In genomic region chr3L:11336094-11336756, dm6 we compare ENCODE assay signal across 4 fruit fly cellular contexts.
TF ChIP-seq lines count a peak whose summit lies in the region.

No protein-coding gene starts in this region.

- no peak for TF ChIP-seq CTCF in whole organism, embryonic (GFP tag; optimal IDR thresholded peaks at IDR 0.05; lab: Kevin White, UChicago)

TF ChIP-seq in whole organism, embryonic, 481 proteins besides CTCF, POLR2A, EP300 and RAD21 (continues in another document):
- TF ChIP-seq wek (GFP tag; optimal IDR thresholded peaks at IDR 0.05; lab: Kevin White, UChicago) = no peak
- 0 out of 3 replicates have a peak, but pooled peaks have one; percentile 17 for TF ChIP-seq so (GFP tag; IDR thresholded peaks at IDR 0.05; lab: Robert Waterston, UW)
- TF ChIP-seq Vsx1 (GFP tag; optimal IDR thresholded peaks at IDR 0.05; lab: Kevin White, UChicago) = peak; percentile 2
- no peak for TF ChIP-seq jigr1 (GFP tag; IDR thresholded peaks at IDR 0.05; lab: Robert Waterston, UW)
- no peak for TF ChIP-seq CG8944 (GFP tag; optimal IDR thresholded peaks at IDR 0.05; lab: Kevin White, UChicago)
- TF ChIP-seq B-H1 (GFP tag; IDR thresholded peaks at IDR 0.05; lab: Robert Waterston, UW) = no peak; the same call in 2 of the 3 replicates
- no peak for TF ChIP-seq CG6791 (GFP tag; IDR thresholded peaks at IDR 0.05; lab: Robert Waterston, UW; ENCODE audit: partially characterized antibody)
- no peak for TF ChIP-seq CG1832 (GFP tag; optimal IDR thresholded peaks at IDR 0.05; lab: Kevin White, UChicago)
- TF ChIP-seq gfzf (GFP tag; optimal IDR thresholded peaks at IDR 0.05; lab: Kevin White, UChicago) = no peak
- peak; percentile 37 for TF ChIP-seq Blimp-1 (GFP tag; optimal IDR thresholded peaks at IDR 0.05; lab: Kevin White, UChicago)
- no peak for TF ChIP-seq CG12744 (GFP tag; optimal IDR thresholded peaks at IDR 0.05; lab: Kevin White, UChicago)
- 0 out of 2 replicates have a peak, but pooled peaks have one; percentile 15 for TF ChIP-seq CG14667 (GFP tag; IDR thresholded peaks at IDR 0.05; lab: Robert Waterston, UW)
- no peak for TF ChIP-seq ci (GFP tag; IDR thresholded peaks at IDR 0.05; lab: Robert Waterston, UW)
- no peak for TF ChIP-seq Opbp (GFP tag; IDR thresholded peaks at IDR 0.05; lab: Robert Waterston, UW; ENCODE audit: partially characterized antibody)
- TF ChIP-seq zf30C (GFP tag; optimal IDR thresholded peaks at IDR 0.05; lab: Kevin White, UChicago) = no peak
- no peak for TF ChIP-seq kni (GFP tag; optimal IDR thresholded peaks at IDR 0.05; lab: Kevin White, UChicago)
- peak; percentile 3 for TF ChIP-seq CG3281 (GFP tag; optimal IDR thresholded peaks at IDR 0.05; lab: Kevin White, UChicago)
- TF ChIP-seq sisA (GFP tag; IDR thresholded peaks at IDR 0.05; lab: Robert Waterston, UW) = peak; percentile 56
- peak; percentile 32 for TF ChIP-seq HHEX (GFP tag; optimal IDR thresholded peaks at IDR 0.05; lab: Kevin White, UChicago)
- TF ChIP-seq grau (tag; optimal IDR thresholded peaks at IDR 0.05; lab: Kevin White, UChicago) = peak; percentile 49
- TF ChIP-seq Fer1 (GFP tag; optimal IDR thresholded peaks at IDR 0.05; lab: Kevin White, UChicago) = peak; percentile 38
- peak; percentile 57 for TF ChIP-seq Xbp1 (GFP tag; optimal IDR thresholded peaks at IDR 0.05; lab: Kevin White, UChicago)

TF ChIP-seq in whole organism, prepupa, 60 proteins besides CTCF, POLR2A, EP300 and RAD21 (continues in another document):
- TF ChIP-seq CG4318 (GFP tag; optimal IDR thresholded peaks at IDR 0.05; lab: Kevin White, UChicago) (no peak), Sox102F (GFP tag; optimal IDR thresholded peaks at IDR 0.05; lab: Kevin White, UChicago) (peak; percentile 59), CG10669 (GFP tag; optimal IDR thresholded peaks at IDR 0.05; lab: Kevin White, UChicago) (no peak), CG8319 (GFP tag; optimal IDR thresholded peaks at IDR 0.05; lab: Kevin White, UChicago) (no peak), Eip78C (GFP tag; lab: Kevin White, UChicago) (peak; percentile 78), CG16779 (tag; optimal IDR thresholded peaks at IDR 0.05; lab: Kevin White, UChicago) (no peak), CG11762 (GFP tag; optimal IDR thresholded peaks at IDR 0.05; lab: Kevin White, UChicago; ENCODE audit: insufficient read depth) (no peak), Hr38 (GFP tag; optimal IDR thresholded peaks at IDR 0.05; lab: Kevin White, UChicago) (no peak), CG3032 (tag; optimal IDR thresholded peaks at IDR 0.05; lab: Kevin White, UChicago) (no peak), vri (GFP tag; optimal IDR thresholded peaks at IDR 0.05; lab: Kevin White, UChicago) (peak; percentile 29), CG11294 (GFP tag; IDR thresholded peaks at IDR 0.05; lab: Robert Waterston, UW) (no peak), CG8119 (GFP tag; IDR thresholded peaks at IDR 0.05; lab: Robert Waterston, UW) (peak; percentile 38; the same call in 1 of the 3 replicates), salr (GFP tag; optimal IDR thresholded peaks at IDR 0.05; lab: Kevin White, UChicago) (no peak), net (GFP tag; optimal IDR thresholded peaks at IDR 0.05; lab: Kevin White, UChicago) (no peak), ss (GFP tag; optimal IDR thresholded peaks at IDR 0.05; lab: Kevin White, UChicago) (no peak), lz (GFP tag; optimal IDR thresholded peaks at IDR 0.05; lab: Kevin White, UChicago) (peak; percentile 56), CG7368 (GFP tag; optimal IDR thresholded peaks at IDR 0.05; lab: Kevin White, UChicago) (no peak), fd85E (GFP tag; optimal IDR thresholded peaks at IDR 0.05; lab: Kevin White, UChicago) (no peak), CG8632 (GFP tag; optimal IDR thresholded peaks at IDR 0.05; lab: Kevin White, UChicago) (peak; percentile 11), dsx (GFP tag; optimal IDR thresholded peaks at IDR 0.05; lab: Kevin White, UChicago; ENCODE audit: poor library complexity, severe bottlenecking) (no peak), Lpt (GFP tag; optimal IDR thresholded peaks at IDR 0.05; lab: Kevin White, UChicago) (no peak), esn (GFP tag; optimal IDR thresholded peaks at IDR 0.05; lab: Kevin White, UChicago) (peak; percentile 70), cyc (GFP tag; optimal IDR thresholded peaks at IDR 0.05; lab: Kevin White, UChicago) (peak; percentile 29), achi (GFP tag; optimal IDR thresholded peaks at IDR 0.05; lab: Kevin White, UChicago) (peak; percentile 22)

TF ChIP-seq in whole organism, pupa, 21 proteins besides CTCF, POLR2A, EP300 and RAD21:
- TF ChIP-seq CG4496 (GFP tag; IDR thresholded peaks at IDR 0.05; lab: Robert Waterston, UW) (peak; percentile 15; the same call in 1 of the 3 replicates), Snoo (tag; optimal IDR thresholded peaks at IDR 0.05; lab: Kevin White, UChicago) (peak; percentile 48), CG9948 (tag; optimal IDR thresholded peaks at IDR 0.05; lab: Kevin White, UChicago) (no peak), CG14655 (GFP tag; optimal IDR thresholded peaks at IDR 0.05; lab: Kevin White, UChicago) (peak; percentile 10)

TF ChIP-seq in whole organism, wandering third instar larva, 38 proteins besides CTCF, POLR2A, EP300 and RAD21:
- TF ChIP-seq Dfd (GFP tag; optimal IDR thresholded peaks at IDR 0.05; lab: Kevin White, UChicago) = no peak
- peak; percentile 7 for TF ChIP-seq br (GFP tag; optimal IDR thresholded peaks at IDR 0.05; lab: Kevin White, UChicago)
- no peak for TF ChIP-seq Vsx2 (GFP tag; optimal IDR thresholded peaks at IDR 0.05; lab: Kevin White, UChicago; ENCODE audit: partially characterized antibody)
- no peak for TF ChIP-seq GATAd (GFP tag; optimal IDR thresholded peaks at IDR 0.05; lab: Kevin White, UChicago)
- TF ChIP-seq HLH106 (tag; optimal IDR thresholded peaks at IDR 0.05; lab: Kevin White, UChicago) = peak; percentile 42
- peak; percentile 49 for TF ChIP-seq fru (GFP tag; optimal IDR thresholded peaks at IDR 0.05; lab: Kevin White, UChicago)
- TF ChIP-seq Sp1 (GFP tag; optimal IDR thresholded peaks at IDR 0.05; lab: Kevin White, UChicago) = peak; percentile 54
- no peak for TF ChIP-seq dsf (GFP tag; optimal IDR thresholded peaks at IDR 0.05; lab: Kevin White, UChicago; ENCODE audit: borderline replicate concordance)
- no peak for TF ChIP-seq Hr78 (GFP tag; optimal IDR thresholded peaks at IDR 0.05; lab: Kevin White, UChicago)
- no peak for TF ChIP-seq Mio (GFP tag; optimal IDR thresholded peaks at IDR 0.05; lab: Kevin White, UChicago)
- TF ChIP-seq jim (GFP tag; optimal IDR thresholded peaks at IDR 0.05; lab: Kevin White, UChicago) = no peak
- no peak for TF ChIP-seq lola (GFP tag; optimal IDR thresholded peaks at IDR 0.05; lab: Kevin White, UChicago)
- peak; percentile 43 for TF ChIP-seq sv (GFP tag; optimal IDR thresholded peaks at IDR 0.05; lab: Kevin White, UChicago)
- TF ChIP-seq Hr83 (GFP tag; optimal IDR thresholded peaks at IDR 0.05; lab: Kevin White, UChicago; ENCODE audit: poor library complexity, severe bottlenecking) = no peak
- TF ChIP-seq foxo (GFP tag; optimal IDR thresholded peaks at IDR 0.05; lab: Kevin White, UChicago) = peak in 1 of 2 experiments; percentile 62
- TF ChIP-seq dmrt93B (GFP tag; optimal IDR thresholded peaks at IDR 0.05; lab: Kevin White, UChicago) = peak; percentile 27
- peak; percentile 53 for TF ChIP-seq psq (GFP tag; optimal IDR thresholded peaks at IDR 0.05; lab: Kevin White, UChicago)
- no peak for TF ChIP-seq Dif (GFP tag; optimal IDR thresholded peaks at IDR 0.05; lab: Kevin White, UChicago; ENCODE audit: partially characterized antibody)
- no peak for TF ChIP-seq dl (GFP tag; optimal IDR thresholded peaks at IDR 0.05; lab: Kevin White, UChicago; ENCODE audit: insufficient read depth in 1 of 2, partially characterized antibody in 2 of 2)
- TF ChIP-seq ey (GFP tag; optimal IDR thresholded peaks at IDR 0.05; lab: Kevin White, UChicago) = peak; percentile 16
- TF ChIP-seq usp (GFP tag; optimal IDR thresholded peaks at IDR 0.05; lab: Kevin White, UChicago) = no peak
- TF ChIP-seq CG9705 (GFP tag; optimal IDR thresholded peaks at IDR 0.05; lab: Kevin White, UChicago) = no peak
- TF ChIP-seq brk (GFP tag; optimal IDR thresholded peaks at IDR 0.05; lab: Kevin White, UChicago) = peak; percentile 60
- no peak for TF ChIP-seq Rel (GFP tag; optimal IDR thresholded peaks at IDR 0.05; lab: Kevin White, UChicago)
- TF ChIP-seq Rel (tag; optimal IDR thresholded peaks at IDR 0.05; lab: Kevin White, UChicago) = no peak
- TF ChIP-seq OdsH (GFP tag; optimal IDR thresholded peaks at IDR 0.05; lab: Kevin White, UChicago) = peak; percentile 66
- TF ChIP-seq Jra (GFP tag; optimal IDR thresholded peaks at IDR 0.05; lab: Kevin White, UChicago) = no peak
- peak; percentile 56 for TF ChIP-seq h (GFP tag; optimal IDR thresholded peaks at IDR 0.05; lab: Kevin White, UChicago)
- no peak for TF ChIP-seq woc (GFP tag; optimal IDR thresholded peaks at IDR 0.05; lab: Kevin White, UChicago)
- no peak for TF ChIP-seq Abd-B (GFP tag; optimal IDR thresholded peaks at IDR 0.05; lab: Kevin White, UChicago)
- no peak for TF ChIP-seq sage (GFP tag; optimal IDR thresholded peaks at IDR 0.05; lab: Kevin White, UChicago)
- peak; percentile 63 for TF ChIP-seq rgr (GFP tag; optimal IDR thresholded peaks at IDR 0.05; lab: Kevin White, UChicago)
- no peak for TF ChIP-seq CrebA (GFP tag; optimal IDR thresholded peaks at IDR 0.05; lab: Kevin White, UChicago; ENCODE audit: borderline replicate concordance)

Comparison
In these comparisons a context has a peak if more than half of its experiments do, and no peak if none do; other contexts are left out.
1. Of the 7 proteins assayed by ChIP-seq in both whole organism, embryonic and whole organism, prepupa: peak only in whole organism, embryonic: Blimp-1 and Gug; only in whole organism, prepupa: Hr39; in both: Sox102F; in neither: 3.